Fruit fly (Drosophila melanogaster) whole organism, embryonic: ENCODE measurements around the gene Slimp.

Experiments used
- Atf6 ChIP-seq: fragments of 200-800 bp; sonication (Bioruptor generic); IDR thresholded peaks from 2 replicates; pipeline ENCODE4 v1.3.6; 2022; ENCODE audit warnings: missing biosample characterization, missing genetic modification characterization
- B-H2 ChIP-seq: fragments of 200-800 bp; sonication (Bioruptor generic); optimal IDR thresholded peaks from 2 replicates; lab custom pipeline; 2018; ENCODE audit warnings: missing biosample characterization, mild to moderate bottlenecking, missing genetic modification characterization
- C15 ChIP-seq: fragments of 200-800 bp; sonication (Bioruptor generic); IDR thresholded peaks from 3 replicates; pipeline ENCODE4 v1.3.6; 2022; ENCODE audit warnings: missing biosample characterization, missing genetic modification characterization
- CG10959 ChIP-seq: fragments of 200-800 bp; sonication (Bioruptor generic); IDR thresholded peaks from 2 replicates; pipeline ENCODE4 v1.3.6; 2022; ENCODE audit warnings: missing biosample characterization, missing genetic modification characterization
- CG11093 ChIP-seq: fragments of 200-800 bp; sonication (Bioruptor generic); IDR thresholded peaks from 3 replicates; pipeline ENCODE4 v1.3.6; 2022; ENCODE audit warnings: missing biosample characterization, missing genetic modification characterization
- CG11504 ChIP-seq: fragments of 200-800 bp; sonication (Bioruptor generic); optimal IDR thresholded peaks from 3 replicates; lab custom pipeline; 2019; ENCODE audit warnings: missing biosample characterization, mild to moderate bottlenecking, missing genetic modification characterization, moderate library complexity
- CG1233 ChIP-seq: fragments of 200-800 bp; sonication (Bioruptor generic); optimal IDR thresholded peaks from 4 replicates; lab custom pipeline; 2018; ENCODE audit warnings: missing biosample characterization, mild to moderate bottlenecking, missing genetic modification characterization
- CG12391 ChIP-seq: fragments of 200-800 bp; sonication (Bioruptor generic); optimal IDR thresholded peaks from 3 replicates; lab custom pipeline; 2018; ENCODE audit warnings: missing biosample characterization, mild to moderate bottlenecking, missing genetic modification characterization, moderate library complexity
- CG12769 ChIP-seq: fragments of 200-800 bp; sonication (Bioruptor generic); optimal IDR thresholded peaks from 2 replicates; lab custom pipeline; 2019; ENCODE audit warnings: missing biosample characterization, mild to moderate bottlenecking, missing genetic modification characterization, moderate library complexity
- CG14860 ChIP-seq: fragments of 200-800 bp; sonication (Bioruptor generic); IDR thresholded peaks from 3 replicates; pipeline ENCODE4 v1.3.6; 2022; ENCODE audit warnings: missing biosample characterization, missing genetic modification characterization; ENCODE audit not compliant: partially characterized antibody
- CG15696 ChIP-seq: fragments of 200-800 bp; sonication (Bioruptor generic); optimal IDR thresholded peaks from 2 replicates; lab custom pipeline; 2019; ENCODE audit warnings: missing biosample characterization, mild to moderate bottlenecking, missing genetic modification characterization, moderate library complexity
- CG16779 ChIP-seq: fragments of 200-800 bp; sonication (Bioruptor generic); IDR thresholded peaks from 2 replicates; pipeline ENCODE4 v1.3.6; 2022; ENCODE audit warnings: missing biosample characterization, missing genetic modification characterization
- CG18764 ChIP-seq: fragments of 200-800 bp; sonication (Bioruptor generic); optimal IDR thresholded peaks from 3 replicates; lab custom pipeline; 2016; ENCODE audit warnings: missing biosample characterization, missing genetic modification characterization
- CG2199 ChIP-seq: fragments of 200-800 bp; sonication (Bioruptor generic); IDR thresholded peaks from 3 replicates; pipeline ENCODE4 v1.3.6; 2022; ENCODE audit warnings: missing biosample characterization, missing genetic modification characterization
- CG7357 ChIP-seq: fragments of 200-800 bp; sonication (Bioruptor generic); IDR thresholded peaks from 3 replicates; pipeline ENCODE4 v1.3.6; 2022; ENCODE audit warnings: missing biosample characterization, missing genetic modification characterization
- CG7556 ChIP-seq: fragments of 200-800 bp; sonication (Bioruptor generic); optimal IDR thresholded peaks from 2 replicates; lab custom pipeline; 2017; ENCODE audit warnings: missing biosample characterization, mild to moderate bottlenecking, missing genetic modification characterization
- CG7745 ChIP-seq: fragments of 200-800 bp; sonication (Bioruptor generic); optimal IDR thresholded peaks from 2 replicates; lab custom pipeline; 2018; ENCODE audit warnings: missing biosample characterization, mild to moderate bottlenecking, missing genetic modification characterization, moderate library complexity
- CG7786 ChIP-seq: fragments of 200-800 bp; sonication (Bioruptor generic); optimal IDR thresholded peaks from 2 replicates; lab custom pipeline; 2016; ENCODE audit warnings: missing biosample characterization, missing genetic modification characterization
- CG9876 ChIP-seq: fragments of 200-800 bp; sonication (Bioruptor generic); optimal IDR thresholded peaks from 2 replicates; lab custom pipeline; 2016; ENCODE audit warnings: missing biosample characterization, missing genetic modification characterization
- CG9932 ChIP-seq: fragments of 200-800 bp; sonication (Bioruptor generic); IDR thresholded peaks from 2 replicates; pipeline ENCODE4 v1.3.6; 2022; ENCODE audit warnings: missing biosample characterization, missing genetic modification characterization
- CTCF ChIP-seq: fragments of 200-800 bp; sonication (Bioruptor generic); optimal IDR thresholded peaks from 2 replicates; lab custom pipeline; 2017; ENCODE audit warnings: missing biosample characterization, mild to moderate bottlenecking, missing genetic modification characterization, moderate library complexity
- CoRest ChIP-seq: fragments of 200-800 bp; sonication (Bioruptor generic); optimal IDR thresholded peaks from 3 replicates; lab custom pipeline; 2018; ENCODE audit warnings: missing biosample characterization, mild to moderate bottlenecking, missing genetic modification characterization, moderate library complexity
- Dbx ChIP-seq: fragments of 200-800 bp; sonication (Bioruptor generic); IDR thresholded peaks from 3 replicates; pipeline ENCODE4 v1.3.6; 2022; ENCODE audit warnings: missing biosample characterization, missing genetic modification characterization
- Dek ChIP-seq: fragments of 200-800 bp; sonication (Bioruptor generic); optimal IDR thresholded peaks from 3 replicates; lab custom pipeline; 2019; ENCODE audit warnings: missing biosample characterization, mild to moderate bottlenecking, missing genetic modification characterization, moderate library complexity
- ERR ChIP-seq: fragments of 200-800 bp; sonication (Bioruptor generic); optimal IDR thresholded peaks from 2 replicates; lab custom pipeline; 2016; ENCODE audit warnings: missing biosample characterization, missing genetic modification characterization
- HLH4C ChIP-seq: fragments of 200-800 bp; sonication (Bioruptor generic); IDR thresholded peaks from 3 replicates; pipeline ENCODE4 v1.3.6; 2022; ENCODE audit warnings: missing biosample characterization, missing genetic modification characterization; ENCODE audit not compliant: partially characterized antibody
- Hr3 ChIP-seq: fragments of 200-800 bp; sonication (Bioruptor generic); optimal IDR thresholded peaks from 3 replicates; lab custom pipeline; 2016; ENCODE audit warnings: missing biosample characterization, missing genetic modification characterization
- Kr ChIP-seq: fragments of 200-800 bp; sonication (Bioruptor generic); optimal IDR thresholded peaks from 2 replicates; lab custom pipeline; 2017; ENCODE audit warnings: missing biosample characterization, mild to moderate bottlenecking, missing genetic modification characterization
- Lpt ChIP-seq: fragments of >200 bp; optimal IDR thresholded peaks from 2 replicates; lab custom pipeline; 2018; ENCODE audit warnings: missing biosample characterization, missing genetic modification characterization
- MTF-1 ChIP-seq: fragments of 200-800 bp; sonication (Bioruptor generic); optimal IDR thresholded peaks from 2 replicates; lab custom pipeline; 2018; ENCODE audit warnings: missing biosample characterization, mild to moderate bottlenecking, missing genetic modification characterization, borderline replicate concordance
- Meics ChIP-seq: fragments of 200-800 bp; sonication (Bioruptor generic); optimal IDR thresholded peaks from 2 replicates; lab custom pipeline; 2017; ENCODE audit warnings: missing biosample characterization, mild to moderate bottlenecking, missing genetic modification characterization
- NFAT ChIP-seq: fragments of 200-800 bp; sonication (Bioruptor generic); IDR thresholded peaks from 2 replicates; pipeline ENCODE4 v1.3.6; 2022; ENCODE audit warnings: missing biosample characterization, missing genetic modification characterization
- ab ChIP-seq: fragments of 200-800 bp; sonication (Bioruptor generic); optimal IDR thresholded peaks from 2 replicates; lab custom pipeline; 2016; ENCODE audit warnings: missing biosample characterization, missing genetic modification characterization
- az2 ChIP-seq: fragments of 200-800 bp; sonication (Bioruptor generic); optimal IDR thresholded peaks from 3 replicates; lab custom pipeline; 2016; ENCODE audit warnings: missing biosample characterization, missing genetic modification characterization
- cas ChIP-seq: fragments of 200-800 bp; sonication (Bioruptor generic); IDR thresholded peaks from 2 replicates; pipeline ENCODE4 v1.3.6; 2022; ENCODE audit warnings: missing biosample characterization, missing genetic modification characterization
- chn ChIP-seq: fragments of 200-800 bp; sonication (Bioruptor generic); optimal IDR thresholded peaks from 2 replicates; lab custom pipeline; 2016; ENCODE audit warnings: missing biosample characterization, missing genetic modification characterization
- dimm ChIP-seq: fragments of 200-800 bp; sonication (Bioruptor generic); IDR thresholded peaks from 2 replicates; pipeline ENCODE4 v1.3.6; 2022; ENCODE audit warnings: missing biosample characterization, missing genetic modification characterization
- dmrt11E ChIP-seq: fragments of 200-800 bp; sonication (Bioruptor generic); optimal IDR thresholded peaks from 3 replicates; lab custom pipeline; 2018; ENCODE audit warnings: missing biosample characterization, mild to moderate bottlenecking, missing genetic modification characterization, moderate library complexity
- exex ChIP-seq: fragments of 200-800 bp; sonication (Bioruptor generic); optimal IDR thresholded peaks from 4 replicates; lab custom pipeline; 2018; ENCODE audit warnings: missing biosample characterization, mild to moderate bottlenecking, missing genetic modification characterization, moderate library complexity
- gem ChIP-seq: fragments of 200-800 bp; sonication (Bioruptor generic); optimal IDR thresholded peaks from 2 replicates; lab custom pipeline; 2019; ENCODE audit warnings: missing biosample characterization, mild to moderate bottlenecking, missing genetic modification characterization, moderate library complexity
- hkb ChIP-seq, 2 experiments: fragments of 200-800 bp in 1 of 2; fragments of >200 bp in 1 of 2; sonication (Bioruptor generic) in 1 of 2; IDR thresholded peaks in 1 of 2; optimal IDR thresholded peaks in 1 of 2; 2 replicates each; pipeline versions ENCODE4 v1.3.6 to Lab custom; 2017 to 2022; ENCODE audit warnings: missing biosample characterization in 1 of 2, missing genetic modification characterization in 1 of 2
- lola ChIP-seq, 3 experiments: fragments of >200 bp in 2 of 3; fragments of 200-800 bp in 1 of 3; sonication (Bioruptor generic) in 1 of 3; optimal IDR thresholded peaks; 2 replicates each; lab custom pipeline; 2017 to 2019; ENCODE audit warnings: missing biosample characterization in 3 of 3, missing genetic modification characterization in 3 of 3, mild to moderate bottlenecking in 1 of 3, moderate library complexity in 1 of 3
- maf-S ChIP-seq: fragments of 200-800 bp; sonication (Bioruptor generic); optimal IDR thresholded peaks from 2 replicates; lab custom pipeline; 2016; ENCODE audit warnings: missing biosample characterization, missing genetic modification characterization
- ro ChIP-seq: fragments of 200-800 bp; sonication (Bioruptor generic); IDR thresholded peaks from 2 replicates; pipeline ENCODE4 v1.3.6; 2022; ENCODE audit warnings: missing biosample characterization, missing genetic modification characterization
- scrt ChIP-seq: fragments of 200-800 bp; sonication (Bioruptor generic); optimal IDR thresholded peaks from 2 replicates; lab custom pipeline; 2018; ENCODE audit warnings: missing biosample characterization, mild to moderate bottlenecking, missing genetic modification characterization, moderate library complexity
- stwl ChIP-seq: fragments of 200-800 bp; sonication (Bioruptor generic); optimal IDR thresholded peaks from 3 replicates; lab custom pipeline; 2018; ENCODE audit warnings: missing biosample characterization, mild to moderate bottlenecking, missing genetic modification characterization, moderate library complexity
- tx ChIP-seq: fragments of 200-800 bp; sonication (Bioruptor generic); optimal IDR thresholded peaks from 2 replicates; lab custom pipeline; 2016; ENCODE audit warnings: missing biosample characterization, missing genetic modification characterization
- vvl ChIP-seq: fragments of 200-800 bp; sonication (Bioruptor generic); IDR thresholded peaks from 2 replicates; pipeline ENCODE4 v1.3.6; 2022; ENCODE audit warnings: missing biosample characterization, missing genetic modification characterization

The Slimp gene

dm6 chr3R:24099039-24100026 is 49.4 kb downstream of the Slimp start (continued):
- TF ChIP-seq hkb (optimal IDR thresholded peaks at IDR 0.05; lab: Kevin White, UChicago), result no peak
- TF ChIP-seq hkb (GFP tag; IDR thresholded peaks at IDR 0.05; lab: Robert Waterston, UW), result peak; percentile 86
- TF ChIP-seq HLH4C (GFP tag; lab: Robert Waterston, UW), result no peak
- TF ChIP-seq vvl, result peak; percentile 89
- peak; percentile 36 for TF ChIP-seq MTF-1
- peak; percentile 60 for TF ChIP-seq scrt (GFP tag; lab: Kevin White, UChicago)
- TF ChIP-seq Dek (tag; lab: Kevin White, UChicago), result peak; percentile 58
- peak; percentile 65 for TF ChIP-seq CG1233
- peak; percentile 82 for TF ChIP-seq CG11504 (tag; lab: Kevin White, UChicago)
- TF ChIP-seq CG12769 (tag; lab: Kevin White, UChicago), result peak; percentile 89
- no peak for TF ChIP-seq CG14860 (GFP tag; lab: Robert Waterston, UW)
- TF ChIP-seq CG12391 (tag; lab: Kevin White, UChicago), result peak; percentile 75
- TF ChIP-seq CG11093, result peak; percentile 56
- TF ChIP-seq CG7556 (GFP tag; lab: Kevin White, UChicago), result peak; percentile 12
- peak; percentile 80 for TF ChIP-seq Meics
- TF ChIP-seq lola (GFP tag; optimal IDR thresholded peaks at IDR 0.05; lab: Kevin White, UChicago), result peak in 1 of 3 experiments; percentile 52
- peak; percentile 74 for TF ChIP-seq NFAT (GFP tag; lab: Robert Waterston, UW)
- TF ChIP-seq tx (GFP tag; lab: Kevin White, UChicago), result peak; percentile 76
- peak; percentile 87 for TF ChIP-seq Dbx
- TF ChIP-seq C15, result peak; percentile 60; the same call in 1 of the 3 replicates
- TF ChIP-seq cas (GFP tag; lab: Robert Waterston, UW), result peak; percentile 60; the same call in 1 of the 2 replicates
- TF ChIP-seq Hr3 (GFP tag; lab: Kevin White, UChicago), result peak; percentile 72
- no peak for TF ChIP-seq stwl
- peak; percentile 60 for TF ChIP-seq CG10959 (GFP tag; lab: Robert Waterston, UW)
- TF ChIP-seq chn (GFP tag; lab: Kevin White, UChicago), result peak; percentile 84
- peak; percentile 60 for TF ChIP-seq dimm (GFP tag; lab: Robert Waterston, UW)
- TF ChIP-seq az2, result peak; percentile 85
- peak; percentile 55 for TF ChIP-seq dmrt11E (tag; lab: Kevin White, UChicago)
- TF ChIP-seq ab (GFP tag; lab: Kevin White, UChicago), result peak; percentile 1
- TF ChIP-seq gem (tag; lab: Kevin White, UChicago), result peak; percentile 81
- no peak for TF ChIP-seq CTCF (GFP tag; lab: Kevin White, UChicago)
- 0 out of 2 replicates have a peak, but pooled peaks have one; percentile 46 for TF ChIP-seq CG16779 (GFP tag; lab: Robert Waterston, UW)
- peak; percentile 65 for TF ChIP-seq CG18764 (GFP tag; lab: Kevin White, UChicago)
- TF ChIP-seq CoRest (tag; lab: Kevin White, UChicago), result peak; percentile 77
- no peak for TF ChIP-seq B-H2 (GFP tag; lab: Kevin White, UChicago)
- TF ChIP-seq CG9932, result peak; percentile 79
- TF ChIP-seq CG2199 (GFP tag; lab: Robert Waterston, UW), result 0 out of 3 replicates have a peak, but pooled peaks have one; percentile 29
- no peak for TF ChIP-seq CG15696
- no peak for TF ChIP-seq CG7745
- peak; percentile 72 for TF ChIP-seq CG9876 (GFP tag; lab: Kevin White, UChicago)
- TF ChIP-seq exex, result peak; percentile 67
- peak; percentile 87 for TF ChIP-seq CG7786 (GFP tag; lab: Kevin White, UChicago)
- no peak for TF ChIP-seq Kr (GFP tag; lab: Kevin White, UChicago)
- 0 out of 2 replicates have a peak, but pooled peaks have one; percentile 18 for TF ChIP-seq ro (GFP tag; lab: Robert Waterston, UW)
- peak; percentile 79 for TF ChIP-seq maf-S (GFP tag; lab: Kevin White, UChicago)
- peak; percentile 85 for TF ChIP-seq Atf6 (GFP tag; lab: Robert Waterston, UW)
- peak; percentile 72 for TF ChIP-seq ERR
- TF ChIP-seq CG7357 (GFP tag; lab: Robert Waterston, UW), result peak; percentile 68; the same call in 2 of the 3 replicates
- no peak for TF ChIP-seq Lpt
